Fruit fly (Drosophila melanogaster) whole organism, prepupa: ENCODE data around the gene Alg7.
A peak's percentile ranks its signal among the peaks of the same experiment; 100 is the strongest.

Source experiments
- CG10669 ChIP-seq: fragments of 200-800 bp; sonication (Bioruptor generic); optimal IDR thresholded peaks from 3 replicates; lab custom pipeline; 2018; ENCODE audit warnings: missing biosample characterization, mild to moderate bottlenecking, missing genetic modification characterization, moderate library complexity
- CG11294 ChIP-seq: fragments of 200-800 bp; sonication (Bioruptor generic); IDR thresholded peaks from 2 replicates; pipeline ENCODE4 v1.3.6; 2022; ENCODE audit warnings: missing biosample characterization, missing genetic modification characterization
- CG15336 ChIP-seq: fragments of 200-800 bp; sonication (Bioruptor generic); IDR thresholded peaks from 2 replicates; pipeline ENCODE4 v1.3.6; 2022; ENCODE audit warnings: missing biosample characterization, missing genetic modification characterization
- CG1621 ChIP-seq: fragments of 200-800 bp; sonication (Bioruptor generic); optimal IDR thresholded peaks from 3 replicates; lab custom pipeline; 2018; ENCODE audit warnings: missing biosample characterization, mild to moderate bottlenecking, missing genetic modification characterization
- CG16779 ChIP-seq: fragments of 200-800 bp; sonication (Bioruptor generic); optimal IDR thresholded peaks from 3 replicates; lab custom pipeline; 2017; ENCODE audit warnings: missing biosample characterization, mild to moderate bottlenecking, missing genetic modification characterization
- CG3032 ChIP-seq: fragments of 200-800 bp; optimal IDR thresholded peaks from 2 replicates; lab custom pipeline; 2019; ENCODE audit warnings: missing biosample characterization, mild to moderate bottlenecking, missing genetic modification characterization, moderate library complexity
- CG34406 ChIP-seq: fragments of 200-800 bp; sonication (Bioruptor generic); optimal IDR thresholded peaks from 3 replicates; lab custom pipeline; 2016; ENCODE audit warnings: missing biosample characterization, missing genetic modification characterization
- CG3919 ChIP-seq: fragments of 200-800 bp; sonication (Bioruptor generic); optimal IDR thresholded peaks from 3 replicates; lab custom pipeline; 2016; ENCODE audit warnings: missing biosample characterization, missing genetic modification characterization
- CG6163 ChIP-seq: fragments of 200-800 bp; sonication (Bioruptor generic); IDR thresholded peaks from 3 replicates; pipeline ENCODE4 v1.3.6; 2022; ENCODE audit warnings: missing biosample characterization, missing genetic modification characterization
- CG6276 ChIP-seq: fragments of 200-800 bp; sonication (Bioruptor generic); optimal IDR thresholded peaks from 2 replicates; lab custom pipeline; 2017; ENCODE audit warnings: missing biosample characterization, mild to moderate bottlenecking, missing genetic modification characterization
- CG6792 ChIP-seq: fragments of 200-800 bp; sonication (Bioruptor generic); optimal IDR thresholded peaks from 3 replicates; lab custom pipeline; 2016; ENCODE audit warnings: missing biosample characterization, missing genetic modification characterization
- CG6854 ChIP-seq: fragments of 200-800 bp; sonication (Bioruptor generic); optimal IDR thresholded peaks from 2 replicates; lab custom pipeline; 2017; ENCODE audit warnings: missing biosample characterization, mild to moderate bottlenecking, missing genetic modification characterization
- CG8119 ChIP-seq: fragments of 200-800 bp; sonication (Bioruptor generic); IDR thresholded peaks from 3 replicates; pipeline ENCODE4 v1.3.6; 2022; ENCODE audit warnings: missing biosample characterization, missing genetic modification characterization
- CG8632 ChIP-seq: fragments of 200-800 bp; sonication (Bioruptor generic); optimal IDR thresholded peaks from 3 replicates; lab custom pipeline; 2016; ENCODE audit warnings: missing biosample characterization, missing genetic modification characterization
- Eip75B ChIP-seq: fragments of 200-800 bp; sonication (Bioruptor generic); optimal IDR thresholded peaks from 3 replicates; lab custom pipeline; 2016; ENCODE audit warnings: missing biosample characterization, missing genetic modification characterization
- Eip78C ChIP-seq: fragments of 200-800 bp; sonication (Bioruptor generic); peaks from one replicate; lab custom pipeline; 2016; ENCODE audit warnings: missing biosample characterization, missing genetic modification characterization
- Eip93F ChIP-seq: fragments of 200-800 bp; sonication (Bioruptor generic); optimal IDR thresholded peaks from 2 replicates; lab custom pipeline; 2016; ENCODE audit warnings: missing biosample characterization, mild to moderate bottlenecking, missing genetic modification characterization
- Ets21C ChIP-seq: fragments of 200-800 bp; sonication (Bioruptor generic); optimal IDR thresholded peaks from 3 replicates; lab custom pipeline; 2016; ENCODE audit warnings: missing biosample characterization, missing genetic modification characterization
- Ets96B ChIP-seq: fragments of 200-800 bp; optimal IDR thresholded peaks from 2 replicates; lab custom pipeline; 2019; ENCODE audit warnings: missing biosample characterization, mild to moderate bottlenecking, missing genetic modification characterization, moderate library complexity
- Gug ChIP-seq: fragments of 200-800 bp; sonication (Bioruptor generic); IDR thresholded peaks from 2 replicates; pipeline ENCODE4 v1.3.6; 2022; ENCODE audit warnings: missing biosample characterization, missing genetic modification characterization
- Hr38 ChIP-seq: sonication (Bioruptor generic); optimal IDR thresholded peaks from 2 replicates; lab custom pipeline; 2016; ENCODE audit warnings: missing biosample characterization, missing genetic modification characterization
- Hr4 ChIP-seq: fragments of 200-800 bp; sonication (Bioruptor generic); optimal IDR thresholded peaks from 3 replicates; lab custom pipeline; 2016; ENCODE audit warnings: missing biosample characterization, missing genetic modification characterization
- Lpt ChIP-seq: fragments of 200-800 bp; sonication (Bioruptor generic); optimal IDR thresholded peaks from 3 replicates; lab custom pipeline; 2016; ENCODE audit warnings: missing biosample characterization, missing genetic modification characterization
- Sox102F ChIP-seq: fragments of 200-800 bp; sonication (Bioruptor generic); optimal IDR thresholded peaks from 2 replicates; lab custom pipeline; 2016; ENCODE audit warnings: missing biosample characterization, mild to moderate bottlenecking, missing genetic modification characterization
- Sox14 ChIP-seq: fragments of 200-800 bp; sonication (Bioruptor generic); optimal IDR thresholded peaks from 3 replicates; lab custom pipeline; 2016; ENCODE audit warnings: missing biosample characterization, missing genetic modification characterization
- Sox15 ChIP-seq: fragments of 200-800 bp; sonication (Bioruptor generic); optimal IDR thresholded peaks from 3 replicates; lab custom pipeline; 2016; ENCODE audit warnings: missing biosample characterization, missing genetic modification characterization
- achi ChIP-seq: fragments of 200-800 bp; sonication (Bioruptor generic); optimal IDR thresholded peaks from 3 replicates; lab custom pipeline; 2016; ENCODE audit warnings: missing biosample characterization, missing genetic modification characterization
- eg ChIP-seq: fragments of 200-800 bp; sonication (Bioruptor generic); IDR thresholded peaks from 3 replicates; pipeline ENCODE4 v1.3.6; 2022; ENCODE audit warnings: missing biosample characterization, missing genetic modification characterization
- esn ChIP-seq: fragments of 200-800 bp; sonication (Bioruptor generic); optimal IDR thresholded peaks from 2 replicates; lab custom pipeline; 2016; ENCODE audit warnings: missing biosample characterization, mild to moderate bottlenecking, missing genetic modification characterization, moderate library complexity
- fd59A ChIP-seq: fragments of 200-800 bp; sonication (Bioruptor generic); optimal IDR thresholded peaks from 2 replicates; lab custom pipeline; 2017; ENCODE audit warnings: missing biosample characterization, mild to moderate bottlenecking, missing genetic modification characterization, missing genetic modification reagents
- fd85E ChIP-seq: fragments of 200-800 bp; sonication (Bioruptor generic); optimal IDR thresholded peaks from 3 replicates; lab custom pipeline; 2016; ENCODE audit warnings: missing biosample characterization, missing genetic modification characterization
- fkh ChIP-seq: fragments of 200-800 bp; sonication (Bioruptor generic); optimal IDR thresholded peaks from 3 replicates; lab custom pipeline; 2017; ENCODE audit warnings: missing biosample characterization, mild to moderate bottlenecking, missing genetic modification characterization, moderate library complexity
- lz ChIP-seq: fragments of 200-800 bp; sonication (Bioruptor generic); optimal IDR thresholded peaks from 3 replicates; lab custom pipeline; 2016; ENCODE audit warnings: missing biosample characterization, missing genetic modification characterization
- net ChIP-seq: fragments of 200-800 bp; sonication (Bioruptor generic); optimal IDR thresholded peaks from 3 replicates; lab custom pipeline; 2016; ENCODE audit warnings: missing biosample characterization, missing genetic modification characterization
- pdm3 ChIP-seq: fragments of 200-800 bp; sonication (Bioruptor generic); optimal IDR thresholded peaks from 3 replicates; lab custom pipeline; 2016; ENCODE audit warnings: missing biosample characterization, missing genetic modification characterization
- salr ChIP-seq, 2 experiments: fragments of 200-800 bp; sonication (Bioruptor generic); optimal IDR thresholded peaks; 3 replicates each; lab custom pipeline; 2016 to 2018; ENCODE audit warnings: missing biosample characterization in 2 of 2, missing genetic modification characterization in 2 of 2, mild to moderate bottlenecking in 1 of 2
- ss ChIP-seq, 2 experiments: fragments of 200-800 bp; sonication (Bioruptor generic); optimal IDR thresholded peaks; 2 replicates in 1 of 2; 3 replicates in 1 of 2; lab custom pipeline; 2017 to 2018; ENCODE audit warnings: mild to moderate bottlenecking in 2 of 2, missing biosample characterization in 2 of 2, missing genetic modification characterization in 2 of 2, moderate library complexity in 1 of 2
- svp ChIP-seq: fragments of 200-800 bp; sonication (Bioruptor generic); peaks from one replicate; lab custom pipeline; 2016; ENCODE audit warnings: missing biosample characterization, missing genetic modification characterization

The Alg7 gene

DNA sequence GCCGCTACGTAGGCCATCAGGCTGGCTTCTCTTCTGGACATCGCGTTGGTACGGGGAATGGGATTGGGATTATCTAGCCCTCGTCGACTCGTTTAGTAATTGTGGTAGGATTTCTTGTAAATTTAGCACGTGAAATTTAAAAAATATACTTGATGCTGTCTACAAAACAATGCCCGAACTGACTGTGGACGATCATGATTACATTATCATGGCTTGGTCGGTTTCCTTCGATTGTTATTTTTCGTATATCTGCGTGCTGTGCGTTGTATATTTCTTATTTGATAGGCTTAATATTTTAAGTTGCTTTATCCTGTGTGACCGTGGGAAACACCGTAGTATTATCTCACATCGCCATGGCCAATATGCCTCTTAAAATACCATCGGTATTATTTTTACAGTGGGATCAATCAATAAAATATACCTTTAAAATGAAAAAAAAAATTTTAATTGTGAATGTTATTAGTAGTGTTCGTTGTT, 24.0 kb downstream of the Alg7 start, which contains the start of gene CG16972:
TSS of gene CG16972 (minus strand) at position 336 of the 477 bp plus-strand sequence.
- no peak for TF ChIP-seq achi (GFP tag; lab: Kevin White, UChicago)
- no peak for TF ChIP-seq CG6276 (GFP tag; lab: Kevin White, UChicago)
- TF ChIP-seq Hr4, result no peak
- TF ChIP-seq Sox15, result no peak
- no peak for TF ChIP-seq Gug
- TF ChIP-seq CG11294 (GFP tag; lab: Robert Waterston, UW), result no peak
- TF ChIP-seq CG16779 (tag; lab: Kevin White, UChicago), result no peak
- TF ChIP-seq CG6163 (GFP tag; lab: Robert Waterston, UW), result no peak
- TF ChIP-seq CG8119, result 0 out of 3 replicates have a peak, but pooled peaks have one; percentile 15
- TF ChIP-seq CG1621 (tag; lab: Kevin White, UChicago), result peak; percentile 99
- no peak for TF ChIP-seq CG3032
- TF ChIP-seq CG3919 (GFP tag; lab: Kevin White, UChicago), result no peak
- no peak for TF ChIP-seq Sox14 (GFP tag; lab: Kevin White, UChicago)
- no peak for TF ChIP-seq net (GFP tag; lab: Kevin White, UChicago)
- TF ChIP-seq, all 60 proteins: peak for 2

- TF ChIP-seq CG8119, result no peak; the same call in 1 of the 3 replicates
- no peak for TF ChIP-seq CG6276 (GFP tag; lab: Kevin White, UChicago)
- TF ChIP-seq lz, result peak; percentile 31
- TF ChIP-seq fd59A (GFP tag; lab: Kevin White, UChicago), result no peak
- TF ChIP-seq CG6792 (GFP tag; lab: Kevin White, UChicago), result no peak
- TF ChIP-seq net (GFP tag; lab: Kevin White, UChicago), result no peak
- no peak for TF ChIP-seq CG8632 (GFP tag; lab: Kevin White, UChicago)
- peak; percentile 68 for TF ChIP-seq CG3032
- no peak for TF ChIP-seq Hr38 (GFP tag; lab: Kevin White, UChicago)
- TF ChIP-seq Eip93F (GFP tag; lab: Kevin White, UChicago), result no peak
- peak; percentile 13 for TF ChIP-seq Sox15
- no peak for TF ChIP-seq Ets96B (tag; lab: Kevin White, UChicago)
- no peak for TF ChIP-seq CG10669 (GFP tag; lab: Kevin White, UChicago)
- peak; percentile 54 for TF ChIP-seq fkh
- no peak for TF ChIP-seq Sox14 (GFP tag; lab: Kevin White, UChicago)
- no peak for TF ChIP-seq CG1621 (tag; lab: Kevin White, UChicago)
- no peak for TF ChIP-seq pdm3 (GFP tag; lab: Kevin White, UChicago)
- TF ChIP-seq ss (GFP tag; optimal IDR thresholded peaks at IDR 0.05; lab: Kevin White, UChicago), result no peak
- peak; percentile 67 for TF ChIP-seq Eip78C (GFP tag; lab: Kevin White, UChicago)
- TF ChIP-seq achi (GFP tag; lab: Kevin White, UChicago), result no peak
- TF ChIP-seq CG6854 (GFP tag; lab: Kevin White, UChicago), result peak; percentile 67
- TF ChIP-seq svp (GFP tag; lab: Kevin White, UChicago), result peak; percentile 73
- no peak for TF ChIP-seq Sox102F (GFP tag; lab: Kevin White, UChicago)
- peak; percentile 44 for TF ChIP-seq CG15336
- TF ChIP-seq CG6163 (GFP tag; lab: Robert Waterston, UW), result peak; percentile 57; the same call in 2 of the 3 replicates
- no peak for TF ChIP-seq CG34406 (GFP tag; lab: Kevin White, UChicago)
- no peak for TF ChIP-seq Eip75B (GFP tag; lab: Kevin White, UChicago)
- TF ChIP-seq fd85E (GFP tag; lab: Kevin White, UChicago), result no peak
- TF ChIP-seq Lpt, result no peak
- peak; percentile 37; the same call in 2 of the 3 replicates for TF ChIP-seq eg (GFP tag; lab: Robert Waterston, UW)
- TF ChIP-seq Ets21C (GFP tag; lab: Kevin White, UChicago), result no peak
- TF ChIP-seq esn (GFP tag; lab: Kevin White, UChicago), result peak; percentile 41
- TF ChIP-seq Hr4, result no peak
- TF ChIP-seq Gug, result no peak
- TF ChIP-seq salr (GFP tag; optimal IDR thresholded peaks at IDR 0.05; lab: Kevin White, UChicago), result no peak
- TF ChIP-seq, all 60 proteins: peak for 11
These were observed 24.5 kb downstream of the Alg7 start, which contains the start of gene Pect for dm6 chr2L:13203437-13204137. Gene Pect, plus strand, starts transcription at chr2L:13203762.
